Fruit fly (Drosophila melanogaster): ENCODE results near the gene CG14265.

The CG14265 gene

DNA sequence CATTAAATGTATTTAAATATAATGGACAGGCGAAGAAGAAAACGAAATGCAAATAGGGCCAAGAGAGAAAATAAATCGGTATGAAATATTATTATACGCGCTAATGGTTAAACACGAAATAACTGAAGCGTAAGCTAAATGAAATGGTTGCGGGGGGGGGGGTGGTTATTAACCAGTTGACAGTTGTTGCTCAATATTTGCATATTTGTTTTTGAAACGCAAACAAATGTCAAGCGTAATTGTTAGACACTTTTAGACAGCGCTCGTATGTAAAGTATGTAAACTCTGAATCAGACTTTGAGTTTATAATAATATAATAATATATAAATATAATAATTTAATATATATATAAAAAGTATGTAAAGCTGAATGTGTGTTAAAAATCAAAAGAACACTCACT lies 45.5 kb upstream of the CG14265 start (continued):
- TF ChIP-seq Meics (GFP tag; optimal IDR thresholded peaks at IDR 0.05) (peak; percentile 61), CG34376 (GFP tag; optimal IDR thresholded peaks at IDR 0.05) (no peak), CG12071 (GFP tag; optimal IDR thresholded peaks at IDR 0.05) (peak; percentile 32), lab (GFP tag; optimal IDR thresholded peaks at IDR 0.05) (peak; percentile 69), Opbp (GFP tag; IDR thresholded peaks at IDR 0.05; ENCODE audit: partially characterized antibody) (no peak), CG2678 (tag; optimal IDR thresholded peaks at IDR 0.05) (peak; percentile 54), gsb (GFP tag; IDR thresholded peaks at IDR 0.05) (no peak), ftz-f1 (GFP tag; optimal IDR thresholded peaks at IDR 0.05) (no peak), CG4854 (GFP tag; optimal IDR thresholded peaks at IDR 0.05) (no peak), B-H2 (GFP tag; optimal IDR thresholded peaks at IDR 0.05) (peak; percentile 17), Nf-YC (tag; optimal IDR thresholded peaks at IDR 0.05) (no peak), CG17568 (GFP tag; optimal IDR thresholded peaks at IDR 0.05) (no peak), CG4617 (GFP tag; optimal IDR thresholded peaks at IDR 0.05; ENCODE audit: borderline replicate concordance) (no peak), CG6765 (GFP tag; optimal IDR thresholded peaks at IDR 0.05) (peak; percentile 44), CG3847 (GFP tag; IDR thresholded peaks at IDR 0.05) (no peak), NC2α (GFP tag; optimal IDR thresholded peaks at IDR 0.05) (no peak), CG9797 (GFP tag; optimal IDR thresholded peaks at IDR 0.05) (no peak), Xrp1 (GFP tag; IDR thresholded peaks at IDR 0.05) (no peak), CG10565 (GFP tag; optimal IDR thresholded peaks at IDR 0.05) (no peak), CG6791 (GFP tag; IDR thresholded peaks at IDR 0.05; ENCODE audit: partially characterized antibody) (no peak), corto (GFP tag; optimal IDR thresholded peaks at IDR 0.05) (no peak), tup (GFP tag; optimal IDR thresholded peaks at IDR 0.05) (no peak), CG12769 (tag; optimal IDR thresholded peaks at IDR 0.05) (peak; percentile 24), Sox102F (GFP tag; optimal IDR thresholded peaks at IDR 0.05) (no peak), Chrac-16 (GFP tag; optimal IDR thresholded peaks at IDR 0.05) (no peak), Tbp (GFP tag; optimal IDR thresholded peaks at IDR 0.05) (no peak), CG1792 (GFP tag; optimal IDR thresholded peaks at IDR 0.05) (no peak), CG15696 (tag; optimal IDR thresholded peaks at IDR 0.05) (no peak), CG17361 (GFP tag; IDR thresholded peaks at IDR 0.05) (no peak), CG11398 (GFP tag; optimal IDR thresholded peaks at IDR 0.05) (no peak), Hr3 (GFP tag; optimal IDR thresholded peaks at IDR 0.05) (no peak), CG1024 (GFP tag; IDR thresholded peaks at IDR 0.05) (no peak), HHEX (GFP tag; optimal IDR thresholded peaks at IDR 0.05) (peak; percentile 13), Myb (GFP tag; optimal IDR thresholded peaks at IDR 0.05) (no peak), ase (GFP tag; IDR thresholded peaks at IDR 0.05) (no peak), CG33557 (GFP tag; optimal IDR thresholded peaks at IDR 0.05) (no peak), gem (tag; optimal IDR thresholded peaks at IDR 0.05) (peak; percentile 15), Elba2 (GFP tag; optimal IDR thresholded peaks at IDR 0.05) (no peak), Hr78 (GFP tag; optimal IDR thresholded peaks at IDR 0.05) (no peak), pros (GFP tag; optimal IDR thresholded peaks at IDR 0.05) (no peak), CG10543 (GFP tag; optimal IDR thresholded peaks at IDR 0.05) (no peak), Mrtf (GFP tag; IDR thresholded peaks at IDR 0.05) (no peak), so (GFP tag; IDR thresholded peaks at IDR 0.05) (no peak), grn (GFP tag; optimal IDR thresholded peaks at IDR 0.05) (no peak), org-1 (GFP tag; optimal IDR thresholded peaks at IDR 0.05) (no peak), CG3407 (GFP tag; optimal IDR thresholded peaks at IDR 0.05) (no peak), HLH3B (GFP tag; IDR thresholded peaks at IDR 0.05) (no peak), CG12219 (GFP tag; optimal IDR thresholded peaks at IDR 0.05) (no peak), nmo (GFP tag; optimal IDR thresholded peaks at IDR 0.05) (no peak), CG10366 (GFP tag; IDR thresholded peaks at IDR 0.05) (no peak), knrl (GFP tag; IDR thresholded peaks at IDR 0.05; ENCODE audit: partially characterized antibody) (no peak)
